Fruit fly (Drosophila melanogaster) whole organism, embryonic: ENCODE measurements around the gene CG31826.

Source experiments
- CG2202 ChIP-seq: fragments of 200-800 bp; sonication (Bioruptor generic); optimal IDR thresholded peaks from 2 replicates; lab custom pipeline; 2018; ENCODE audit warnings: missing biosample characterization, mild to moderate bottlenecking, missing genetic modification characterization
- CG2678 ChIP-seq: fragments of 200-800 bp; sonication (Bioruptor generic); optimal IDR thresholded peaks from 3 replicates; lab custom pipeline; 2019; ENCODE audit warnings: missing biosample characterization, mild to moderate bottlenecking, missing genetic modification characterization, moderate library complexity
- Elba2 ChIP-seq: fragments of 200-800 bp; sonication (Bioruptor generic); optimal IDR thresholded peaks from 3 replicates; lab custom pipeline; 2016; ENCODE audit warnings: missing biosample characterization, missing genetic modification characterization
- Hand ChIP-seq: fragments of 200-800 bp; sonication (Bioruptor generic); optimal IDR thresholded peaks from 2 replicates; lab custom pipeline; 2017; ENCODE audit warnings: mild to moderate bottlenecking, missing biosample characterization, missing genetic modification reagents, missing genetic modification characterization
- Lhr ChIP-seq: fragments of 200-800 bp; sonication (Bioruptor generic); optimal IDR thresholded peaks from 3 replicates; lab custom pipeline; 2017; ENCODE audit warnings: mild to moderate bottlenecking, missing biosample characterization, missing genetic modification reagents, missing genetic modification characterization
- ab ChIP-seq: fragments of 200-800 bp; sonication (Bioruptor generic); optimal IDR thresholded peaks from 2 replicates; lab custom pipeline; 2016; ENCODE audit warnings: missing biosample characterization, missing genetic modification characterization
- h ChIP-seq: fragments of >200 bp; optimal IDR thresholded peaks from 2 replicates; lab custom pipeline; 2017
- jigr1 ChIP-seq: fragments of 200-800 bp; sonication (Bioruptor generic); IDR thresholded peaks from 3 replicates; pipeline ENCODE4 v1.3.6; 2022; ENCODE audit warnings: missing biosample characterization, missing genetic modification characterization
- kni ChIP-seq: fragments of 200-800 bp; sonication (Bioruptor generic); optimal IDR thresholded peaks from 3 replicates; lab custom pipeline; 2017; ENCODE audit warnings: mild to moderate bottlenecking, missing biosample characterization, missing genetic modification reagents, missing genetic modification characterization
- sqz ChIP-seq: fragments of 200-800 bp; sonication (Bioruptor generic); optimal IDR thresholded peaks from 3 replicates; lab custom pipeline; 2018; ENCODE audit warnings: missing biosample characterization, mild to moderate bottlenecking, missing genetic modification characterization
- tio ChIP-seq: fragments of 200-800 bp; sonication (Bioruptor generic); optimal IDR thresholded peaks from 2 replicates; lab custom pipeline; 2017; ENCODE audit warnings: missing biosample characterization, missing genetic modification characterization, inconsistent platforms

DNA sequence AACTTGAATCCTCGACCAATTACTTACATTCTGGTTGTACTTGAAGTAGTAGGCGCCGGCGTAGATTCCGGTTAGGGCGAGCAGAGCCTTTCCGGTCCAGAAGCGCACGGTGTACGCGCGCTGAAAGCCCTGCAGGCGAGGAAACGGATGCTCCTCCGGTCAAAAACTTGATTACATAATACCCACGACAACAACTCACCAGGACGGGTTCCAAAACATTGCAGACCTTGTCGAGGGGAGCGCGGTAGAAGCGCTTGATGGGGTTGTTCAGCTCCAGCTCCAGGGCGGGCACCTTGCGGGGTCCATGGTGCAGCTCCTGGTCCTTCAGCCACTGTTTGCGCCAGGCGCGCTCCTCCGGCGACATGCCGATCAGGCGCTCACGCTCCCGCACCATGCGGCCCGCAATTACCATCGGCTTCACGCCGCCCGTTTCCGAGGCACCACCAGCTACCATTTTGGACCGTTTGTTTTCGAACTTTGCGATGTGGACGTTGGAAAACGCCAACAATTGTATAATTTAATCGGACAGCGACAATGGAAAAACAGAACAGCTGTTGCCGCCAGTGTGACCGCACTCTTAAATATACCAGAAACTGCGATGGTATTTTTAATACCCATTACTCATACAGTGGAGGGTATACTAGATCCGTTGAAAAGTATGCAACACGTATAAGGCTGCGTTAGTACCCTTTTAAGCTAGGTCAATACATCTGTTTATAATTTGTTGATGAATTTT, 22.2 kb downstream of the CG31826 start, which contains the start of gene ND-B17:
- peak; percentile 15 for TF ChIP-seq Elba2 (GFP tag; lab: Kevin White, UChicago)
- no peak for TF ChIP-seq kni
- no peak for TF ChIP-seq h
- peak; percentile 25 for TF ChIP-seq ab
- TF ChIP-seq Lhr (GFP tag; lab: Kevin White, UChicago) = peak; percentile 65
- no peak for TF ChIP-seq CG2678 (tag; lab: Kevin White, UChicago)
- TF ChIP-seq sqz (GFP tag; lab: Kevin White, UChicago) = no peak
- no peak for TF ChIP-seq CG2202
- no peak for TF ChIP-seq jigr1 (GFP tag; lab: Robert Waterston, UW)
- TF ChIP-seq Hand = no peak
- no peak for TF ChIP-seq tio (GFP tag; lab: Kevin White, UChicago)
